Worm (Caenorhabditis elegans) whole organism, L4/young adult: Measurements from ENCODE around the gene sre-15.

Experiments
- W03F9.2 ChIP-seq: fragments of 150-350 bp; optimal IDR thresholded peaks from 2 replicates; lab custom pipeline; 2014; ENCODE audit warnings: missing biosample characterization, missing genetic modification characterization
- dao-5 ChIP-seq: sonication (generic microtip); optimal IDR thresholded peaks from 2 replicates; lab custom pipeline; 2016; ENCODE audit warnings: missing genotype, missing genetic modification characterization, moderate library complexity, missing compliant biosample characterization
- him-1 ChIP-seq: sonication (generic microtip); optimal IDR thresholded peaks from 2 replicates; lab custom pipeline; 2016; ENCODE audit warnings: missing genotype, missing genetic modification reagents, missing genetic modification characterization, missing compliant biosample characterization

DNA sequence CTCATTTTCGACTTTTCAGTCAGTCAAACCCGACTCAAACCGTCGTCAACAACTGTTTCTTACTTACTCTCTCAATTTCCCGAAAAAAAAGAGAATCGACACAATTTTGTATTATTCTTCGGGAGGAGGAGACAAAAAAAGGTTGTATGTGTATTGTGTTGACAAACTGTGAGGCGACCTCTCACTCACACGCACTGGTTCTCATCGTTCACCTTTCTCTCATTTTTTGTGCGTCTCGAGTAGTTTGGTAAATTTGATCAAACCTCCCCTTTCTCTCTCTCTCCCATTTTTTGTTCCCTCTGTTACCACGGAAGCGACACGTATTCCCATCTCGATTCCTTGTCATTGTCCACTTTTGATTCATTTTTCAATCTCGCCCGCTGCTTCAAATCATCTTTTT is 45.8 kb downstream of the sre-15 start:
- no peak for TF ChIP-seq him-1 (tag; lab: Kevin White, UChicago)
- TF ChIP-seq W03F9.2: no peak
- TF ChIP-seq dao-5 (tag; lab: Kevin White, UChicago): no peak
